Worm (Caenorhabditis elegans) whole organism, midembryonic: ENCODE measurements around the gene Y69A2AR.22.

ENCODE experiments used
- cog-1 ChIP-seq: sonication (generic microtip); optimal IDR thresholded peaks from 2 replicates; lab custom pipeline; 2016; ENCODE audit warnings: missing genetic modification characterization, missing compliant biosample characterization
- flt-1 ChIP-seq: fragments of 200-800 bp; sonication (Bioruptor generic); IDR thresholded peaks from 2 replicates; pipeline ENCODE4 v1.3.6; 2022; ENCODE audit warnings: missing genetic modification characterization, missing compliant biosample characterization
- med-1 ChIP-seq: sonication (generic microtip); optimal IDR thresholded peaks from 2 replicates; lab custom pipeline; 2017; ENCODE audit warnings: missing genetic modification characterization, mild to moderate bottlenecking, missing compliant biosample characterization, antibody characterized with exemption, missing genetic modification reagents; ENCODE audit not compliant: insufficient read depth
- ref-1 ChIP-seq: fragments of 200-800 bp; sonication (Bioruptor generic); conservative IDR thresholded peaks from 2 replicates; pipeline ENCODE4 v1.3.6; 2022; ENCODE audit warnings: missing genetic modification reagents, missing genetic modification characterization, missing compliant biosample characterization
- ztf-23 ChIP-seq: fragments of 200-800 bp; sonication (Bioruptor generic); IDR thresholded peaks from 2 replicates; pipeline ENCODE4 v1.3.6; 2022; ENCODE audit warnings: missing genetic modification reagents, missing genetic modification characterization, missing compliant biosample characterization

- TF ChIP-seq flt-1 (GFP tag; lab: Robert Waterston, UW) (no peak), ztf-23 (GFP tag; lab: Robert Waterston, UW) (no peak), med-1 (GFP tag; lab: Kevin White, UChicago) (no peak), ref-1 (GFP tag; lab: Robert Waterston, UW) (no peak), cog-1 (tag; lab: Kevin White, UChicago) (no peak)
These were observed 44.6 kb upstream of the Y69A2AR.22 start for ce11 chrIV:2552276-2552675.
